Worm (Caenorhabditis elegans): Measurements from ENCODE around the gene taf-2.

ce11 chrIV:3628896-3629641, 35.7 kb upstream of the taf-2 start:
- no peak for TF ChIP-seq ama-1 (optimal IDR thresholded peaks at IDR 0.05)
- TF ChIP-seq lim-6 (tag; optimal IDR thresholded peaks at IDR 0.05) = no peak
- TF ChIP-seq unc-86 (tag; optimal IDR thresholded peaks at IDR 0.05) = no peak
- no peak for TF ChIP-seq elt-2 (tag; optimal IDR thresholded peaks at IDR 0.05)
- TF ChIP-seq rnt-1 (tag; optimal IDR thresholded peaks at IDR 0.05) = no peak
- no peak for TF ChIP-seq nfya-1 (tag; optimal IDR thresholded peaks at IDR 0.05)
